Worm (Caenorhabditis elegans): ENCODE measurements around the gene siah-1.

ce11 chrIV:3698201-3698600 lies 45.6 kb upstream of the siah-1 start, which contains the start of gene Y37E11AL.2:
- no peak for TF ChIP-seq ama-1 (optimal IDR thresholded peaks at IDR 0.05)
- no peak for TF ChIP-seq zag-1 (tag; optimal IDR thresholded peaks at IDR 0.05)
- no peak for TF ChIP-seq elt-1 (tag; optimal IDR thresholded peaks at IDR 0.05)
- no peak for TF ChIP-seq snpc-4 (tag; optimal IDR thresholded peaks at IDR 0.05)
- no peak for TF ChIP-seq unc-62 (GFP tag; optimal IDR thresholded peaks at IDR 0.05)
- no peak for TF ChIP-seq lin-39 (tag; optimal IDR thresholded peaks at IDR 0.05)
- TF ChIP-seq elt-3 (tag; optimal IDR thresholded peaks at IDR 0.05), result no peak

All from whole organism, L2 larva.